Worm (Caenorhabditis elegans): ENCODE results near the gene odr-1.

odr-1 gene

ce11 chrX:13591953-13592352 lies 41.2 kb upstream of the odr-1 start:
- TF ChIP-seq unc-55 (GFP tag; optimal IDR thresholded peaks at IDR 0.05) (no peak), ttx-3 (tag; optimal IDR thresholded peaks at IDR 0.05) (no peak), tbx-2 (tag; optimal IDR thresholded peaks at IDR 0.05) (no peak)

- TF ChIP-seq C38D4.7 (GFP tag; optimal IDR thresholded peaks at IDR 0.05) (no peak), zip-5 (tag; optimal IDR thresholded peaks at IDR 0.05) (no peak), lim-6 (tag; optimal IDR thresholded peaks at IDR 0.05) (no peak), lin-11 (tag; optimal IDR thresholded peaks at IDR 0.05) (no peak), Y22D7AL.16 (tag; optimal IDR thresholded peaks at IDR 0.05) (no peak), ceh-9 (tag; optimal IDR thresholded peaks at IDR 0.05) (no peak), ceh-2 (tag; optimal IDR thresholded peaks at IDR 0.05) (no peak), fkh-10 (GFP tag; optimal IDR thresholded peaks at IDR 0.05) (no peak), pros-1 (tag; optimal IDR thresholded peaks at IDR 0.05) (no peak), npax-4 (tag; optimal IDR thresholded peaks at IDR 0.05) (no peak)
Observed at ce11 chrX:13591175-13591574, 40.4 kb upstream of the odr-1 start, which contains the start of gene col-44. TSS of gene col-44 (plus strand) at chrX:13591475.

ce11 chrX:13590688-13591087 lies 39.9 kb upstream of the odr-1 start:
- TF ChIP-seq pag-3 (tag; optimal IDR thresholded peaks at IDR 0.05; ENCODE audit: borderline replicate concordance) (peak; percentile 36), C08G9.2 (tag; optimal IDR thresholded peaks at IDR 0.05) (peak; percentile 41), ceh-45 (GFP tag; IDR thresholded peaks at IDR 0.05) (no peak)

DNA sequence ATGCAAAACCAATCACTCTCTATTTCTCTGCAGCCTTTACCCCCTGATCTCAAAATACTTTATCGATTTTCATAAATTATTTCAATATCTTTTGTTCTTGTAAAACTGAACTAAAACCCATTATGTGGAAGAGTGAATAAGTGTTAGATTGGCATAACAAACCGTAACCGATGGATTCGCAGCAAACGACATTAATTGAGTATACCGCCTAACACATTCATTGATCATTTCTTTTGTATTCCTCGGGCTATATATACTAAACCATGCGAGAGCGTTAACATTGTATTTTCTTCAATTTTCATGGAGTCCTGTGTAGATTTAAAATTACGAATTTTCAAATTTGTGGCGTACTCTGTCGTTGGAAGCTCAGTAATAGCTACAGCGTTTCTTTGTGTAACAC lies 38.9 kb upstream of the odr-1 start, which contains the start of gene col-9:
Gene col-9 (plus strand): TSS at position 301 of the 400 bp plus-strand sequence.
- TF ChIP-seq sox-4 (tag; optimal IDR thresholded peaks at IDR 0.05): no peak
- no peak for TF ChIP-seq nfya-1 (tag; optimal IDR thresholded peaks at IDR 0.05)
- no peak for TF ChIP-seq sdc-2 (tag; optimal IDR thresholded peaks at IDR 0.05)
- TF ChIP-seq fkh-6 (tag; optimal IDR thresholded peaks at IDR 0.05): no peak
- no peak for TF ChIP-seq pax-1 (tag; optimal IDR thresholded peaks at IDR 0.05)
- TF ChIP-seq pqm-1 (tag; optimal IDR thresholded peaks at IDR 0.05): no peak
- TF ChIP-seq sox-2 (GFP tag; IDR thresholded peaks at IDR 0.05): no peak
- TF ChIP-seq rnt-1 (tag; optimal IDR thresholded peaks at IDR 0.05): no peak
- TF ChIP-seq eyg-1 (tag; optimal IDR thresholded peaks at IDR 0.05): no peak
- no peak for TF ChIP-seq ttx-3 (tag; optimal IDR thresholded peaks at IDR 0.05)
- TF ChIP-seq tbx-2 (tag; optimal IDR thresholded peaks at IDR 0.05): no peak
- no peak for TF ChIP-seq dmd-4 (tag; optimal IDR thresholded peaks at IDR 0.05; ENCODE audit: borderline replicate concordance)
- no peak for TF ChIP-seq elt-2 (tag; optimal IDR thresholded peaks at IDR 0.05)
- TF ChIP-seq fkh-10 (GFP tag; optimal IDR thresholded peaks at IDR 0.05): no peak

DNA sequence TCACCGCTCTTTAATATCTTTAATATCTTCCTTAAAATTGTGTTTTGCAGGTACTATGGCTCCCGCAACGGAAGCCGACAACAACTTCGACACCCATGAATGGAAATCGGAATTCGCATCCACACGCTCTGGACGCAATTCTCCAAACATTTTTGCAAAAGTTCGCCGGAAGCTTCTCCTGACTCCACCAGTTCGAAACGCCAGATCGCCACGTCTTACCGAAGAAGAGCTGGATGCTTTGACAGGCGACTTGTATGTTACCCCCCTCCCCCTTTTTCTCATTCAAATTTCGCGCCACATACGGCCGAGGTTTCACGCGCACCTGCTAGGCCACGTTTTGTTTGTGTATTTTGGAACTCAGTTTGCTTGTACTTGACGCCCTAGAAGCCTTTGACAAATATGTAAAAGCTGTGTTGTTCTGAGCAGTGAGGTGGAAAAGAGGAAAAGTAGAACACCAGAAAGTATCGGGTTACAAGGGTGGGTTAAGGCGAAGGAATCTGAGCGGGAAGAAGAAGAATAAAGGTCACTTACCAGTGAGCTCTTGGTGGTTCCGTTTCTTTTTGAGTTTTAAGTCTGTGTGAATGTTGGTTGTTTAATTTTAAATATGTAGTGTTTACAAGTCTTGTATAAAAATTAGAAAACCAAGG lies 34.1 kb upstream of the odr-1 start, which contains the start of gene unc-84:
Gene unc-84 (plus strand): TSS at position 51 of the 647 bp plus-strand sequence.
- peak; percentile 32 for TF ChIP-seq ets-4 (tag; optimal IDR thresholded peaks at IDR 0.05)
- no peak for TF ChIP-seq Y22D7AL.16 (tag; optimal IDR thresholded peaks at IDR 0.05)
- TF ChIP-seq ref-2 (tag; optimal IDR thresholded peaks at IDR 0.05): peak; percentile 34
- peak; percentile 97 for TF ChIP-seq ceh-34 (tag; optimal IDR thresholded peaks at IDR 0.05)
- TF ChIP-seq lim-6 (tag; optimal IDR thresholded peaks at IDR 0.05): no peak
- TF ChIP-seq sdc-2 (tag; optimal IDR thresholded peaks at IDR 0.05): peak; percentile 52
- TF ChIP-seq pros-1 (tag; optimal IDR thresholded peaks at IDR 0.05): peak; percentile 7
- peak; percentile 64 for TF ChIP-seq ceh-31 (tag; optimal IDR thresholded peaks at IDR 0.05)
- TF ChIP-seq ceh-2 (tag; optimal IDR thresholded peaks at IDR 0.05): peak; percentile 28
- TF ChIP-seq dmd-4 (tag; optimal IDR thresholded peaks at IDR 0.05; ENCODE audit: borderline replicate concordance): no peak
- no peak for TF ChIP-seq fkh-10 (GFP tag; optimal IDR thresholded peaks at IDR 0.05)
- TF ChIP-seq C08G9.2 (tag; optimal IDR thresholded peaks at IDR 0.05): peak; percentile 72
- TF ChIP-seq tbx-2 (tag; optimal IDR thresholded peaks at IDR 0.05): peak; percentile 53

All from whole organism, late embryonic.